Fruit fly (Drosophila melanogaster) whole organism, embryonic: ENCODE data around the gene Kmn2.

ENCODE experiments used
- CG12391 ChIP-seq: fragments of 200-800 bp; sonication (Bioruptor generic); optimal IDR thresholded peaks from 3 replicates; lab custom pipeline; 2018; ENCODE audit warnings: missing biosample characterization, mild to moderate bottlenecking, missing genetic modification characterization, moderate library complexity
- CG13296 ChIP-seq: fragments of 200-800 bp; sonication (Bioruptor generic); optimal IDR thresholded peaks from 3 replicates; lab custom pipeline; 2018; ENCODE audit warnings: missing biosample characterization, mild to moderate bottlenecking, missing genetic modification characterization
- CG14860 ChIP-seq: fragments of 200-800 bp; sonication (Bioruptor generic); IDR thresholded peaks from 3 replicates; pipeline ENCODE4 v1.3.6; 2022; ENCODE audit warnings: missing biosample characterization, missing genetic modification characterization; ENCODE audit not compliant: partially characterized antibody
- CG15696 ChIP-seq: fragments of 200-800 bp; sonication (Bioruptor generic); optimal IDR thresholded peaks from 2 replicates; lab custom pipeline; 2019; ENCODE audit warnings: missing biosample characterization, mild to moderate bottlenecking, missing genetic modification characterization, moderate library complexity
- CG1602 ChIP-seq: fragments of 200-800 bp; sonication (Bioruptor generic); optimal IDR thresholded peaks from 3 replicates; lab custom pipeline; 2016; ENCODE audit warnings: missing biosample characterization, missing genetic modification characterization
- CG17361 ChIP-seq: fragments of 200-800 bp; sonication (Bioruptor generic); IDR thresholded peaks from 3 replicates; pipeline ENCODE4 v1.3.6; 2022; ENCODE audit warnings: missing biosample characterization, missing genetic modification characterization
- CG17385 ChIP-seq: fragments of 200-800 bp; sonication (Bioruptor generic); optimal IDR thresholded peaks from 3 replicates; lab custom pipeline; 2018; ENCODE audit warnings: missing biosample characterization, mild to moderate bottlenecking, missing genetic modification characterization
- CG17612 ChIP-seq: fragments of 200-800 bp; sonication (Bioruptor generic); IDR thresholded peaks from 2 replicates; pipeline ENCODE4 v1.3.6; 2022; ENCODE audit warnings: missing biosample characterization, missing genetic modification characterization
- CG18262 ChIP-seq: fragments of 200-800 bp; optimal IDR thresholded peaks from 3 replicates; lab custom pipeline; 2019; ENCODE audit warnings: missing biosample characterization, mild to moderate bottlenecking, missing genetic modification characterization, moderate library complexity
- CG18619 ChIP-seq: fragments of 200-800 bp; sonication (Bioruptor generic); optimal IDR thresholded peaks from 3 replicates; lab custom pipeline; 2017; ENCODE audit warnings: missing biosample characterization, mild to moderate bottlenecking, missing genetic modification characterization
- CG30020 ChIP-seq: fragments of 200-800 bp; optimal IDR thresholded peaks from 2 replicates; lab custom pipeline; 2019; ENCODE audit warnings: missing biosample characterization, mild to moderate bottlenecking, missing genetic modification characterization, moderate library complexity
- CG30403 ChIP-seq: fragments of 200-800 bp; sonication (Bioruptor generic); optimal IDR thresholded peaks from 3 replicates; lab custom pipeline; 2016; ENCODE audit warnings: missing biosample characterization, missing genetic modification characterization
- CG31441 ChIP-seq: fragments of 200-800 bp; sonication (Bioruptor generic); IDR thresholded peaks from 2 replicates; pipeline ENCODE4 v1.3.6; 2022; ENCODE audit warnings: missing biosample characterization, missing genetic modification characterization
- CG3163 ChIP-seq: fragments of 200-800 bp; sonication (Bioruptor generic); optimal IDR thresholded peaks from 3 replicates; lab custom pipeline; 2016; ENCODE audit warnings: missing biosample characterization, missing genetic modification characterization
- CG4617 ChIP-seq: fragments of 200-800 bp; sonication (Bioruptor generic); optimal IDR thresholded peaks from 3 replicates; lab custom pipeline; 2016; ENCODE audit warnings: missing biosample characterization, missing genetic modification characterization, borderline replicate concordance
- CG6254 ChIP-seq: fragments of 200-800 bp; sonication (Bioruptor generic); optimal IDR thresholded peaks from 3 replicates; lab custom pipeline; 2017; ENCODE audit warnings: mild to moderate bottlenecking, missing biosample characterization, missing genetic modification reagents, missing genetic modification characterization
- CG6272 ChIP-seq: fragments of 200-800 bp; sonication (Bioruptor generic); IDR thresholded peaks from 2 replicates; pipeline ENCODE4 v1.3.6; 2022; ENCODE audit warnings: missing biosample characterization, missing genetic modification characterization
- CG6813 ChIP-seq: fragments of 200-800 bp; sonication (Bioruptor generic); optimal IDR thresholded peaks from 2 replicates; lab custom pipeline; 2017; ENCODE audit warnings: missing biosample characterization, missing genetic modification characterization, mild to moderate bottlenecking, moderate library complexity, missing genetic modification reagents
- CG7372 ChIP-seq: fragments of 200-800 bp; sonication (Bioruptor generic); IDR thresholded peaks from 2 replicates; pipeline ENCODE4 v1.3.6; 2022; ENCODE audit warnings: missing biosample characterization, missing genetic modification characterization
- CG7839 ChIP-seq: fragments of 200-800 bp; sonication (Bioruptor generic); optimal IDR thresholded peaks from 3 replicates; lab custom pipeline; 2018; ENCODE audit warnings: missing biosample characterization, mild to moderate bottlenecking, missing genetic modification characterization, moderate library complexity
- CG8388 ChIP-seq: fragments of 200-800 bp; sonication (Bioruptor generic); optimal IDR thresholded peaks from 2 replicates; lab custom pipeline; 2019; ENCODE audit warnings: missing biosample characterization, mild to moderate bottlenecking, missing genetic modification characterization, moderate library complexity
- CG8765 ChIP-seq: fragments of 200-800 bp; sonication (Bioruptor generic); IDR thresholded peaks from 2 replicates; pipeline ENCODE4 v1.3.6; 2022; ENCODE audit warnings: missing biosample characterization, missing genetic modification characterization
- CHES-1-like ChIP-seq: fragments of 200-800 bp; sonication (Bioruptor generic); optimal IDR thresholded peaks from 2 replicates; lab custom pipeline; 2016; ENCODE audit warnings: missing biosample characterization, missing genetic modification characterization
- CoRest ChIP-seq: fragments of 200-800 bp; sonication (Bioruptor generic); optimal IDR thresholded peaks from 3 replicates; lab custom pipeline; 2018; ENCODE audit warnings: missing biosample characterization, mild to moderate bottlenecking, missing genetic modification characterization, moderate library complexity
- D19A ChIP-seq: fragments of 200-800 bp; optimal IDR thresholded peaks from 3 replicates; lab custom pipeline; 2019; ENCODE audit warnings: missing biosample characterization, mild to moderate bottlenecking, missing genetic modification characterization, moderate library complexity
- Ets65A ChIP-seq: fragments of 200-800 bp; sonication (Bioruptor generic); peaks from one replicate; lab custom pipeline; 2016; ENCODE audit warnings: missing biosample characterization, missing genetic modification characterization
- Kr ChIP-seq: fragments of 200-800 bp; sonication (Bioruptor generic); optimal IDR thresholded peaks from 2 replicates; lab custom pipeline; 2017; ENCODE audit warnings: missing biosample characterization, mild to moderate bottlenecking, missing genetic modification characterization
- MBD-R2 ChIP-seq: fragments of 200-800 bp; sonication (Bioruptor generic); IDR thresholded peaks from 2 replicates; pipeline ENCODE4 v1.3.6; 2022; ENCODE audit warnings: missing biosample characterization, missing genetic modification characterization
- Med ChIP-seq: fragments of 200-800 bp; sonication (Bioruptor generic); peaks from one replicate; lab custom pipeline; 2016; ENCODE audit warnings: missing biosample characterization, missing genetic modification characterization, mild to moderate bottlenecking, inconsistent platforms, moderate library complexity
- Opbp ChIP-seq: fragments of 200-800 bp; sonication (Bioruptor generic); IDR thresholded peaks from 3 replicates; pipeline ENCODE4 v1.3.6; 2022; ENCODE audit warnings: missing biosample characterization, missing genetic modification characterization; ENCODE audit not compliant: partially characterized antibody
- Optix ChIP-seq: fragments of 200-800 bp; sonication (Bioruptor generic); IDR thresholded peaks from 3 replicates; pipeline ENCODE4 v1.3.6; 2022; ENCODE audit warnings: missing biosample characterization, missing genetic modification characterization
- Six4 ChIP-seq: fragments of 200-800 bp; sonication (Bioruptor generic); optimal IDR thresholded peaks from 2 replicates; lab custom pipeline; 2016; ENCODE audit warnings: missing biosample characterization, missing genetic modification characterization
- Spps ChIP-seq: fragments of 200-800 bp; sonication (Bioruptor generic); optimal IDR thresholded peaks from 2 replicates; lab custom pipeline; 2018; ENCODE audit warnings: missing biosample characterization, mild to moderate bottlenecking, missing genetic modification characterization
- Sry-β ChIP-seq: fragments of 200-800 bp; sonication (Bioruptor generic); optimal IDR thresholded peaks from 2 replicates; lab custom pipeline; 2018; ENCODE audit warnings: missing biosample characterization, mild to moderate bottlenecking, missing genetic modification characterization, moderate library complexity
- Stat92E ChIP-seq, 3 experiments: fragments of >200 bp in 2 of 3; fragments of 200-800 bp in 1 of 3; sonication (Bioruptor generic) in 1 of 3; optimal IDR thresholded peaks; 2 replicates each; lab custom pipeline; 2017 to 2019; ENCODE audit warnings: missing biosample characterization in 3 of 3, missing genetic modification characterization in 3 of 3, mild to moderate bottlenecking in 1 of 3, moderate library complexity in 1 of 3
- aop ChIP-seq: fragments of 200-800 bp; sonication (Bioruptor generic); IDR thresholded peaks from 2 replicates; pipeline ENCODE4 v1.3.6; 2022; ENCODE audit warnings: missing biosample characterization, missing genetic modification characterization
- ap ChIP-seq: fragments of 200-800 bp; sonication (Bioruptor generic); IDR thresholded peaks from 2 replicates; pipeline ENCODE4 v1.3.6; 2022; ENCODE audit warnings: missing biosample characterization, missing genetic modification characterization
- ara ChIP-seq: fragments of 200-800 bp; sonication (Bioruptor generic); IDR thresholded peaks from 2 replicates; pipeline ENCODE4 v1.3.6; 2022; ENCODE audit warnings: missing biosample characterization, missing genetic modification characterization
- chn ChIP-seq: fragments of 200-800 bp; sonication (Bioruptor generic); optimal IDR thresholded peaks from 2 replicates; lab custom pipeline; 2016; ENCODE audit warnings: missing biosample characterization, missing genetic modification characterization
- dmrt99B ChIP-seq: fragments of 200-800 bp; sonication (Bioruptor generic); optimal IDR thresholded peaks from 2 replicates; lab custom pipeline; 2018; ENCODE audit warnings: missing biosample characterization, mild to moderate bottlenecking, missing genetic modification characterization, moderate library complexity
- lola ChIP-seq, 3 experiments: fragments of >200 bp in 2 of 3; fragments of 200-800 bp in 1 of 3; sonication (Bioruptor generic) in 1 of 3; optimal IDR thresholded peaks; 2 replicates each; lab custom pipeline; 2017 to 2019; ENCODE audit warnings: missing biosample characterization in 3 of 3, missing genetic modification characterization in 3 of 3, mild to moderate bottlenecking in 1 of 3, moderate library complexity in 1 of 3
- odd ChIP-seq: fragments of 200-800 bp; sonication (Bioruptor generic); optimal IDR thresholded peaks from 2 replicates; lab custom pipeline; 2017; ENCODE audit warnings: missing biosample characterization, mild to moderate bottlenecking, missing genetic modification characterization
- sens ChIP-seq: fragments of 200-800 bp; sonication (Bioruptor generic); peaks from one replicate; lab custom pipeline; 2016; ENCODE audit warnings: missing biosample characterization, missing genetic modification characterization
- slou ChIP-seq: fragments of 200-800 bp; sonication (Bioruptor generic); optimal IDR thresholded peaks from 3 replicates; lab custom pipeline; 2016; ENCODE audit warnings: missing biosample characterization, missing genetic modification characterization
- sqz ChIP-seq: fragments of 200-800 bp; sonication (Bioruptor generic); optimal IDR thresholded peaks from 3 replicates; lab custom pipeline; 2018; ENCODE audit warnings: missing biosample characterization, mild to moderate bottlenecking, missing genetic modification characterization
- ttk ChIP-seq: fragments of 200-800 bp; sonication (Bioruptor generic); IDR thresholded peaks from 2 replicates; pipeline ENCODE4 v2.1.2; 2022; ENCODE audit warnings: missing biosample characterization, missing genetic modification characterization
- z ChIP-seq: fragments of 200-800 bp; sonication (Bioruptor generic); IDR thresholded peaks from 3 replicates; pipeline ENCODE4 v1.3.6; 2022; ENCODE audit warnings: missing biosample characterization, missing genetic modification characterization
- zen ChIP-seq: fragments of 200-800 bp; sonication (Bioruptor generic); optimal IDR thresholded peaks from 3 replicates; lab custom pipeline; 2018; ENCODE audit warnings: missing biosample characterization, mild to moderate bottlenecking, missing genetic modification characterization, moderate library complexity

Gene Kmn2

DNA sequence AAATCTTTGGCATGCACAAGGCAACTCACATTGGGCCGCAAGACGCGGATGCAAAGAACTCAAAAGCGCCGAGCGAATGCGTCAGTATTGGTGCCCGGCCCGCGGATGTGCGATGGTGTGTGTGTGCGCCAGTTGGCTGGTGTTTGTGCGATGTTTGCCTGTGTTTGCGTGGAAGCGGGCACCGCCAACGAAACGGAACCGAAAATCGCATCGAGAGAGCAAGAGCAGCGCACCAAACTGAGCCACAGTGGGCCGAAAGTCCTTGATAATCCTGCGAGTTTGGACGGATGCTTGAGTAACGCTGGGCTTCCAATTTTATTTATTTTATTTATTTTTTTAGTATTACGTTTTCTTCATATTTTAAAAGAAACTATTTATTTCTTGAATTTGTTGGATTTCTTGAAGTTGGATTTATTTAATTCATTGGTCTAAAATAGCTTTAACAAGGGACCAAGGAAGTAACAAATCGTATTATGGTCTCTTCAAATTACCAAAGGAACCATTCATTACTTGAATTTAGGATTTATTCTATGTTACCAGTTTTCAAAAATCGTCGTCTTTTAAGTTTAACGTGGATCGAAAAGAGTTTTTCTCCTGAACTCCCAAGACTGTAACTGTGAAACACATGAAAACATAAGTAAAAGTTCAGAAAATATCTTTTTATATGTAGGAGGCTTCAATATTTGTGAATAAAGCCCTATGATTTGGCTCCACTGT is 38.2 kb downstream of the Kmn2 start:
- TF ChIP-seq z (peak; percentile 62; the same call in 1 of the 3 replicates), CoRest (tag; lab: Kevin White, UChicago) (peak; percentile 72), Spps (tag; lab: Kevin White, UChicago) (peak; percentile 34), Kr (GFP tag; lab: Kevin White, UChicago) (no peak), zen (tag; lab: Kevin White, UChicago) (peak; percentile 20), dmrt99B (peak; percentile 66), aop (peak; percentile 74), ttk (GFP tag; lab: Robert Waterston, UW) (no peak; the same call in 1 of the 2 replicates), CG6254 (GFP tag; lab: Kevin White, UChicago) (peak; percentile 44), CG8388 (GFP tag; lab: Kevin White, UChicago) (peak; percentile 53), CG6813 (peak; percentile 4), CG18262 (tag; lab: Kevin White, UChicago) (peak; percentile 92), slou (GFP tag; lab: Kevin White, UChicago) (peak; percentile 13), CG7839 (tag; lab: Kevin White, UChicago) (peak; percentile 61), CG4617 (peak; percentile 10), ap (GFP tag; lab: Robert Waterston, UW) (0 out of 2 replicates have a peak, but pooled peaks have one; percentile 5), CG17385 (GFP tag; lab: Kevin White, UChicago) (peak; percentile 27), Sry-β (peak; percentile 13), lola (GFP tag; optimal IDR thresholded peaks at IDR 0.05; lab: Kevin White, UChicago) (peak in 1 of 3 experiments; percentile 87), Opbp (GFP tag; lab: Robert Waterston, UW) (0 out of 3 replicates have a peak, but pooled peaks have one; percentile 47), Optix (GFP tag; lab: Robert Waterston, UW) (0 out of 3 replicates have a peak, but pooled peaks have one; percentile 15), odd (peak; percentile 33), MBD-R2 (GFP tag; lab: Robert Waterston, UW) (no peak), CG14860 (GFP tag; lab: Robert Waterston, UW) (0 out of 3 replicates have a peak, but pooled peaks have one; percentile 34), CG12391 (peak; percentile 59), sqz (GFP tag; lab: Kevin White, UChicago) (peak; percentile 45), CHES-1-like (no peak), CG6272 (GFP tag; lab: Robert Waterston, UW) (0 out of 2 replicates have a peak, but pooled peaks have one; percentile 6), Stat92E (GFP tag; optimal IDR thresholded peaks at IDR 0.05; lab: Kevin White, UChicago) (no peak), CG1602 (peak; percentile 42), D19A (tag; lab: Kevin White, UChicago) (peak; percentile 56), CG31441 (GFP tag; lab: Robert Waterston, UW) (peak; percentile 82), CG15696 (peak; percentile 69), Ets65A (GFP tag; lab: Kevin White, UChicago) (peak; percentile 10), sens (GFP tag; lab: Kevin White, UChicago) (peak; percentile 92), Med (peak; percentile 61), CG30020 (no peak), CG13296 (GFP tag; lab: Kevin White, UChicago) (no peak), CG3163 (GFP tag; lab: Kevin White, UChicago) (no peak), CG18619 (GFP tag; lab: Kevin White, UChicago) (peak; percentile 58), CG17612 (GFP tag; lab: Robert Waterston, UW) (no peak), CG17361 (GFP tag; lab: Robert Waterston, UW) (peak; percentile 93), CG8765 (GFP tag; lab: Robert Waterston, UW) (peak; percentile 59; the same call in 1 of the 2 replicates), CG7372 (GFP tag; lab: Robert Waterston, UW) (no peak), chn (GFP tag; lab: Kevin White, UChicago) (peak; percentile 11), Six4 (peak; percentile 34), ara (GFP tag; lab: Robert Waterston, UW) (peak; percentile 47; the same call in 1 of the 2 replicates), CG30403 (GFP tag; lab: Kevin White, UChicago) (peak; percentile 58)
